Worm (Caenorhabditis elegans) whole organism, late embryonic: ENCODE data around the gene F31E9.3.

Experiments used
- fkh-10 ChIP-seq: fragments of 150-350 bp; optimal IDR thresholded peaks from 2 replicates; lab custom pipeline; 2014; ENCODE audit warnings: missing biosample characterization, missing genetic modification reagents, missing genetic modification characterization
- pqm-1 ChIP-seq: sonication (generic microtip); optimal IDR thresholded peaks from 2 replicates; lab custom pipeline; 2016; ENCODE audit warnings: missing genetic modification characterization, missing compliant biosample characterization
- rnt-1 ChIP-seq: sonication (generic microtip); optimal IDR thresholded peaks from 2 replicates; lab custom pipeline; 2016; ENCODE audit warnings: missing genetic modification characterization, missing compliant biosample characterization
- tbx-2 ChIP-seq: sonication (generic microtip); optimal IDR thresholded peaks from 2 replicates; lab custom pipeline; 2016; ENCODE audit warnings: missing genetic modification characterization, missing compliant biosample characterization
- ttx-3 ChIP-seq: sonication (generic microtip); optimal IDR thresholded peaks from 2 replicates; lab custom pipeline; 2016; ENCODE audit warnings: missing genetic modification reagents, missing genetic modification characterization, missing compliant biosample characterization
- unc-55 ChIP-seq: sonication (generic microtip); optimal IDR thresholded peaks from 2 replicates; lab custom pipeline; 2017; ENCODE audit warnings: missing biosample characterization, missing genetic modification reagents, missing genetic modification characterization
- unc-86 ChIP-seq: sonication (generic microtip); optimal IDR thresholded peaks from 2 replicates; lab custom pipeline; 2016; ENCODE audit warnings: missing genetic modification characterization, missing compliant biosample characterization

DNA sequence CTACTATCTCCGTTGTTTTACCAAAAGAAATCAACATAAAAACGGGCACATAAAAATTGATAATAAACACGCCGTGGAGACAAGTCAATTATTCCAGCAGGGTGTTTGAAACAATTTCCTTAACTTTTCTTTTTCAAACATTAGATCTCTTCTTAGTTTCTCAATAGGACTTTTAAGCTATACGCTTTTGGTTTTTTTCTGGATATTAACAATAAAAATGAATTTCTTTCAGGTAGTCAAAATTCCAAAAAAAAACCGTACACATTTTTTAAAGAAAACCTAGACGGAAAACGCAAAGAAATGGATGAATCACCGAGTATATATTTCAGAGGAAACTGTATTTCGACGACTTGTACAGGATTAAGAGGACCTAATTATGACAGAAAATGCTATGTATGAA lies 8.9 kb downstream of the F31E9.3 start, which contains the start of gene fbxa-185:
- TF ChIP-seq ttx-3 (no peak), tbx-2 (no peak), fkh-10 (GFP tag; lab: Kevin White, UChicago) (no peak), pqm-1 (tag; lab: Kevin White, UChicago) (no peak), rnt-1 (tag; lab: Kevin White, UChicago) (no peak), unc-55 (no peak), unc-86 (tag; lab: Kevin White, UChicago) (no peak)
